Fruit fly (Drosophila melanogaster): ENCODE data around the gene lectin-37Da.
A peak's percentile ranks its signal among the peaks of the same experiment; 100 is the strongest.

lectin-37Da gene

dm6 chr2L:19438685-19439597 lies 20.8 kb downstream of the lectin-37Da start:
- TF ChIP-seq CG1620 (GFP tag; optimal IDR thresholded peaks at IDR 0.05) (no peak), CG14711 (tag; optimal IDR thresholded peaks at IDR 0.05) (no peak), cic (GFP tag; optimal IDR thresholded peaks at IDR 0.05) (no peak), CG5204 (GFP tag; optimal IDR thresholded peaks at IDR 0.05) (no peak)

dm6 chr2L:19439598-19440230 lies 21.6 kb downstream of the lectin-37Da start:
- peak; percentile 22 for TF ChIP-seq CG7101 (tag; optimal IDR thresholded peaks at IDR 0.05)
- no peak for TF ChIP-seq cic (GFP tag; optimal IDR thresholded peaks at IDR 0.05)
- peak; percentile 5 for TF ChIP-seq CG1620 (GFP tag; optimal IDR thresholded peaks at IDR 0.05)
- TF ChIP-seq CG12768 (GFP tag; optimal IDR thresholded peaks at IDR 0.05) = no peak

- TF ChIP-seq kay (GFP tag; ENCODE audit: borderline replicate concordance) (peak; percentile 94), CG1620 (GFP tag; optimal IDR thresholded peaks at IDR 0.05) (no peak), CG14711 (tag; optimal IDR thresholded peaks at IDR 0.05) (no peak)
Observed at dm6 chr2L:19440285-19440684, 22.2 kb downstream of the lectin-37Da start.

- TF ChIP-seq CG11617 (GFP tag; optimal IDR thresholded peaks at IDR 0.05) = no peak
- TF ChIP-seq tj (GFP tag; optimal IDR thresholded peaks at IDR 0.05) = peak; percentile 61
- no peak for TF ChIP-seq CG12768 (GFP tag; optimal IDR thresholded peaks at IDR 0.05)
- TF ChIP-seq CG14711 (tag; optimal IDR thresholded peaks at IDR 0.05) = peak; percentile 4
- no peak for TF ChIP-seq CG33017 (tag; optimal IDR thresholded peaks at IDR 0.05)
- TF ChIP-seq CG1620 (GFP tag; optimal IDR thresholded peaks at IDR 0.05) = peak; percentile 20
- peak; percentile 37 for TF ChIP-seq cic (GFP tag; optimal IDR thresholded peaks at IDR 0.05)
- TF ChIP-seq CG7101 (tag; optimal IDR thresholded peaks at IDR 0.05) = peak; percentile 9
- TF ChIP-seq pad (GFP tag; optimal IDR thresholded peaks at IDR 0.05) = peak; percentile 90
Observed at dm6 chr2L:19440732-19441131, 22.6 kb downstream of the lectin-37Da start.

- no peak for TF ChIP-seq cic (GFP tag; optimal IDR thresholded peaks at IDR 0.05)
- TF ChIP-seq CG12768 (GFP tag; optimal IDR thresholded peaks at IDR 0.05) = no peak
- no peak for TF ChIP-seq Mnt (GFP tag; optimal IDR thresholded peaks at IDR 0.05)
- peak; percentile 33 for TF ChIP-seq CG5204 (GFP tag; optimal IDR thresholded peaks at IDR 0.05)
- no peak for TF ChIP-seq toe (GFP tag; optimal IDR thresholded peaks at IDR 0.05)
- no peak for TF ChIP-seq Hr96 (GFP tag; optimal IDR thresholded peaks at IDR 0.05)
- no peak for TF ChIP-seq CG14711 (tag; optimal IDR thresholded peaks at IDR 0.05)
- TF ChIP-seq CG1620 (GFP tag; optimal IDR thresholded peaks at IDR 0.05) = no peak
- peak; percentile 77 for TF ChIP-seq tj (GFP tag; optimal IDR thresholded peaks at IDR 0.05)
- no peak for TF ChIP-seq ovo (GFP tag; optimal IDR thresholded peaks at IDR 0.05)
- no peak for TF ChIP-seq CG7045 (GFP tag; optimal IDR thresholded peaks at IDR 0.05)
- TF ChIP-seq pad (GFP tag; optimal IDR thresholded peaks at IDR 0.05) = no peak
Observed at dm6 chr2L:19441339-19441738, 23.2 kb downstream of the lectin-37Da start.

- peak; percentile 49 for TF ChIP-seq kay (GFP tag; ENCODE audit: borderline replicate concordance)
- TF ChIP-seq CG12768 (GFP tag; optimal IDR thresholded peaks at IDR 0.05) = no peak
- TF ChIP-seq CG7045 (GFP tag; optimal IDR thresholded peaks at IDR 0.05) = peak; percentile 10
- TF ChIP-seq CG14711 (tag; optimal IDR thresholded peaks at IDR 0.05) = no peak
- no peak for TF ChIP-seq cnc (optimal IDR thresholded peaks at IDR 0.05)
- TF ChIP-seq toe (GFP tag; optimal IDR thresholded peaks at IDR 0.05) = no peak
Observed at dm6 chr2L:19441791-19442190, 23.7 kb downstream of the lectin-37Da start, which contains the start of gene RanGAP. Gene RanGAP (plus strand): TSS chr2L:19441959.

- no peak for TF ChIP-seq cic (GFP tag; optimal IDR thresholded peaks at IDR 0.05)
- peak; percentile 60 for TF ChIP-seq CG12768 (GFP tag; optimal IDR thresholded peaks at IDR 0.05)
Observed at dm6 chr2L:19442627-19443026, 24.5 kb downstream of the lectin-37Da start, which contains the start of gene CG10237. Gene CG10237 (minus strand): TSS chr2L:19442727.

- no peak for TF ChIP-seq kay (GFP tag; ENCODE audit: borderline replicate concordance)
- peak; percentile 88 for TF ChIP-seq pad (GFP tag; optimal IDR thresholded peaks at IDR 0.05)
- peak; percentile 96 for TF ChIP-seq CG5204 (GFP tag; optimal IDR thresholded peaks at IDR 0.05)
- peak; percentile 90 for TF ChIP-seq CG7045 (GFP tag; optimal IDR thresholded peaks at IDR 0.05)
- peak; percentile 91 for TF ChIP-seq Mnt (GFP tag; optimal IDR thresholded peaks at IDR 0.05)
- TF ChIP-seq cnc (optimal IDR thresholded peaks at IDR 0.05) = no peak
- TF ChIP-seq CG1620 (GFP tag; optimal IDR thresholded peaks at IDR 0.05) = peak; percentile 98
- TF ChIP-seq Hr96 (GFP tag; optimal IDR thresholded peaks at IDR 0.05) = peak; percentile 96
- peak; percentile 95 for TF ChIP-seq CG11617 (GFP tag; optimal IDR thresholded peaks at IDR 0.05)
- TF ChIP-seq cic (GFP tag; optimal IDR thresholded peaks at IDR 0.05) = peak; percentile 79
- TF ChIP-seq CG7101 (tag; optimal IDR thresholded peaks at IDR 0.05) = peak; percentile 92
- peak; percentile 94 for TF ChIP-seq tj (GFP tag; optimal IDR thresholded peaks at IDR 0.05)
- TF ChIP-seq Crg-1 (GFP tag; optimal IDR thresholded peaks at IDR 0.05) = peak; percentile 98
- peak; percentile 92 for TF ChIP-seq ovo (GFP tag; optimal IDR thresholded peaks at IDR 0.05)
- TF ChIP-seq Clk (GFP tag; optimal IDR thresholded peaks at IDR 0.05) = peak; percentile 96
- peak; percentile 98 for TF ChIP-seq toe (GFP tag; optimal IDR thresholded peaks at IDR 0.05)
- TF ChIP-seq CG14711 (tag; optimal IDR thresholded peaks at IDR 0.05) = peak; percentile 96
- peak; percentile 85 for TF ChIP-seq CG33017 (tag; optimal IDR thresholded peaks at IDR 0.05)
- peak; percentile 91 for TF ChIP-seq bab1 (GFP tag; optimal IDR thresholded peaks at IDR 0.05)
- peak; percentile 95 for TF ChIP-seq CG12768 (GFP tag; optimal IDR thresholded peaks at IDR 0.05)
Observed at dm6 chr2L:19444734-19445140, 26.6 kb downstream of the lectin-37Da start, which contains the start of gene Hs2st. Gene Hs2st (minus strand): TSS chr2L:19444750.

All from whole organism, adult.